Fruit fly (Drosophila melanogaster) whole organism, embryonic: Measurements from ENCODE around the gene dbo.

ENCODE experiments used
- Abd-B ChIP-seq: fragments of 200-800 bp; sonication (Bioruptor generic); optimal IDR thresholded peaks from 2 replicates; lab custom pipeline; 2018; ENCODE audit warnings: missing biosample characterization, mild to moderate bottlenecking, missing genetic modification characterization, moderate library complexity
- CG10274 ChIP-seq: fragments of 200-800 bp; sonication (Bioruptor generic); optimal IDR thresholded peaks from 3 replicates; lab custom pipeline; 2017; ENCODE audit warnings: missing biosample characterization, mild to moderate bottlenecking, missing genetic modification characterization
- CG10321 ChIP-seq: fragments of 200-800 bp; sonication (Bioruptor generic); IDR thresholded peaks from 2 replicates; pipeline ENCODE4 v1.3.6; 2022; ENCODE audit warnings: missing biosample characterization, missing genetic modification characterization
- CG10366 ChIP-seq: fragments of 200-800 bp; sonication (Bioruptor generic); IDR thresholded peaks from 2 replicates; pipeline ENCODE4 v1.3.6; 2022; ENCODE audit warnings: missing biosample characterization, missing genetic modification characterization
- CG12659 ChIP-seq: fragments of 200-800 bp; sonication (Bioruptor generic); optimal IDR thresholded peaks from 3 replicates; lab custom pipeline; 2017; ENCODE audit warnings: mild to moderate bottlenecking, missing biosample characterization, missing genetic modification reagents, missing genetic modification characterization
- CG12769 ChIP-seq: fragments of 200-800 bp; sonication (Bioruptor generic); optimal IDR thresholded peaks from 2 replicates; lab custom pipeline; 2019; ENCODE audit warnings: missing biosample characterization, mild to moderate bottlenecking, missing genetic modification characterization, moderate library complexity
- CG14050 ChIP-seq: fragments of 200-800 bp; sonication (Bioruptor generic); IDR thresholded peaks from 3 replicates; pipeline ENCODE4 v1.3.6; 2022; ENCODE audit warnings: missing biosample characterization, missing genetic modification characterization
- CG14965 ChIP-seq: fragments of 200-800 bp; sonication (Bioruptor generic); optimal IDR thresholded peaks from 2 replicates; lab custom pipeline; 2016; ENCODE audit warnings: missing biosample characterization, missing genetic modification characterization, borderline replicate concordance
- CG15696 ChIP-seq: fragments of 200-800 bp; sonication (Bioruptor generic); optimal IDR thresholded peaks from 2 replicates; lab custom pipeline; 2019; ENCODE audit warnings: missing biosample characterization, mild to moderate bottlenecking, missing genetic modification characterization, moderate library complexity
- CG16779 ChIP-seq: fragments of 200-800 bp; sonication (Bioruptor generic); IDR thresholded peaks from 2 replicates; pipeline ENCODE4 v1.3.6; 2022; ENCODE audit warnings: missing biosample characterization, missing genetic modification characterization
- CG17359 ChIP-seq: fragments of 200-800 bp; sonication (Bioruptor generic); optimal IDR thresholded peaks from 3 replicates; lab custom pipeline; 2018; ENCODE audit warnings: missing biosample characterization, mild to moderate bottlenecking, missing genetic modification characterization, moderate library complexity
- CG17912 ChIP-seq: fragments of 200-800 bp; sonication (Bioruptor generic); optimal IDR thresholded peaks from 2 replicates; lab custom pipeline; 2018; ENCODE audit warnings: missing biosample characterization, mild to moderate bottlenecking, missing genetic modification characterization
- CG18262 ChIP-seq: fragments of 200-800 bp; optimal IDR thresholded peaks from 3 replicates; lab custom pipeline; 2019; ENCODE audit warnings: missing biosample characterization, mild to moderate bottlenecking, missing genetic modification characterization, moderate library complexity
- CG2712 ChIP-seq: fragments of 200-800 bp; optimal IDR thresholded peaks from 3 replicates; lab custom pipeline; 2019; ENCODE audit warnings: missing biosample characterization, mild to moderate bottlenecking, missing genetic modification characterization, moderate library complexity
- CG32772 ChIP-seq: fragments of 200-800 bp; sonication (Bioruptor generic); IDR thresholded peaks from 2 replicates; pipeline ENCODE4 v1.3.6; 2022; ENCODE audit warnings: missing biosample characterization, missing genetic modification characterization
- CG3281 ChIP-seq: fragments of 200-800 bp; sonication (Bioruptor generic); optimal IDR thresholded peaks from 3 replicates; lab custom pipeline; 2017; ENCODE audit warnings: missing biosample characterization, mild to moderate bottlenecking, missing genetic modification characterization
- CG3726 ChIP-seq: fragments of 200-800 bp; sonication (Bioruptor generic); IDR thresholded peaks from 3 replicates; pipeline ENCODE4, ENCODE4 v1.3.6; 2022; ENCODE audit warnings: missing biosample characterization, missing genetic modification characterization
- CG4617 ChIP-seq: fragments of 200-800 bp; sonication (Bioruptor generic); optimal IDR thresholded peaks from 3 replicates; lab custom pipeline; 2016; ENCODE audit warnings: missing biosample characterization, missing genetic modification characterization, borderline replicate concordance
- CG5245 ChIP-seq: fragments of 200-800 bp; sonication (Bioruptor generic); optimal IDR thresholded peaks from 3 replicates; lab custom pipeline; 2016; ENCODE audit warnings: missing biosample characterization, missing genetic modification characterization
- CG6254 ChIP-seq: fragments of 200-800 bp; sonication (Bioruptor generic); optimal IDR thresholded peaks from 3 replicates; lab custom pipeline; 2017; ENCODE audit warnings: mild to moderate bottlenecking, missing biosample characterization, missing genetic modification reagents, missing genetic modification characterization
- CG6272 ChIP-seq: fragments of 200-800 bp; sonication (Bioruptor generic); IDR thresholded peaks from 2 replicates; pipeline ENCODE4 v1.3.6; 2022; ENCODE audit warnings: missing biosample characterization, missing genetic modification characterization
- CoRest ChIP-seq: fragments of 200-800 bp; sonication (Bioruptor generic); optimal IDR thresholded peaks from 3 replicates; lab custom pipeline; 2018; ENCODE audit warnings: missing biosample characterization, mild to moderate bottlenecking, missing genetic modification characterization, moderate library complexity
- Deaf1 ChIP-seq: fragments of 200-800 bp; optimal IDR thresholded peaks from 3 replicates; lab custom pipeline; 2019; ENCODE audit warnings: missing biosample characterization, mild to moderate bottlenecking, missing genetic modification characterization, moderate library complexity
- H2.0 ChIP-seq: fragments of 200-800 bp; sonication (Bioruptor generic); IDR thresholded peaks from 2 replicates; pipeline ENCODE4 v1.3.6; 2022; ENCODE audit warnings: missing biosample characterization, missing genetic modification characterization
- Hmx ChIP-seq: fragments of 200-800 bp; sonication (Bioruptor generic); optimal IDR thresholded peaks from 2 replicates; lab custom pipeline; 2016; ENCODE audit warnings: missing biosample characterization, missing genetic modification characterization
- Hr78 ChIP-seq, 2 experiments: fragments of 200-800 bp in 1 of 2; fragments of >200 bp in 1 of 2; sonication (Bioruptor generic) in 1 of 2; optimal IDR thresholded peaks; 2 replicates each; lab custom pipeline; 2017 to 2019; ENCODE audit warnings: missing biosample characterization in 2 of 2, missing genetic modification characterization in 2 of 2, mild to moderate bottlenecking in 1 of 2, moderate library complexity in 1 of 2
- Lhr ChIP-seq: fragments of 200-800 bp; sonication (Bioruptor generic); optimal IDR thresholded peaks from 3 replicates; lab custom pipeline; 2017; ENCODE audit warnings: mild to moderate bottlenecking, missing biosample characterization, missing genetic modification reagents, missing genetic modification characterization
- MBD-R2 ChIP-seq: fragments of 200-800 bp; sonication (Bioruptor generic); IDR thresholded peaks from 2 replicates; pipeline ENCODE4 v1.3.6; 2022; ENCODE audit warnings: missing biosample characterization, missing genetic modification characterization
- Sox102F ChIP-seq: fragments of 200-800 bp; sonication (Bioruptor generic); optimal IDR thresholded peaks from 2 replicates; lab custom pipeline; 2018; ENCODE audit warnings: missing biosample characterization, mild to moderate bottlenecking, missing genetic modification characterization, moderate library complexity
- bbx ChIP-seq: fragments of 200-800 bp; sonication (Bioruptor generic); IDR thresholded peaks from 2 replicates; pipeline ENCODE4 v1.3.6; 2022; ENCODE audit warnings: missing biosample characterization, missing genetic modification characterization; ENCODE audit not compliant: partially characterized antibody
- ci ChIP-seq: fragments of 200-800 bp; sonication (Bioruptor generic); IDR thresholded peaks from 3 replicates; pipeline ENCODE4 v1.3.6; 2022; ENCODE audit warnings: missing biosample characterization, missing genetic modification characterization
- crc ChIP-seq: fragments of 200-800 bp; sonication (Bioruptor generic); optimal IDR thresholded peaks from 2 replicates; lab custom pipeline; 2016; ENCODE audit warnings: missing biosample characterization, missing genetic modification characterization
- dati ChIP-seq: fragments of 200-800 bp; sonication (Bioruptor generic); IDR thresholded peaks from 2 replicates; pipeline ENCODE4 v1.3.6; 2022; ENCODE audit warnings: missing biosample characterization, missing genetic modification characterization
- dm ChIP-seq: fragments of 200-800 bp; sonication (Bioruptor generic); optimal IDR thresholded peaks from 3 replicates; lab custom pipeline; 2016; ENCODE audit warnings: missing biosample characterization, missing genetic modification characterization
- emc ChIP-seq: fragments of 200-800 bp; sonication (Bioruptor generic); optimal IDR thresholded peaks from 2 replicates; lab custom pipeline; 2016; ENCODE audit warnings: missing biosample characterization, missing genetic modification characterization
- fd64A ChIP-seq: fragments of 200-800 bp; sonication (Bioruptor generic); optimal IDR thresholded peaks from 3 replicates; lab custom pipeline; 2018; ENCODE audit warnings: missing biosample characterization, mild to moderate bottlenecking, missing genetic modification characterization
- gcm2 ChIP-seq: fragments of 200-800 bp; sonication (Bioruptor generic); optimal IDR thresholded peaks from 2 replicates; lab custom pipeline; 2016; ENCODE audit warnings: missing biosample characterization, missing genetic modification characterization
- gsb-n ChIP-seq: fragments of 200-800 bp; sonication (Bioruptor generic); optimal IDR thresholded peaks from 3 replicates; lab custom pipeline; 2018; ENCODE audit warnings: missing biosample characterization, mild to moderate bottlenecking, missing genetic modification characterization
- inv ChIP-seq: fragments of 200-800 bp; sonication (Bioruptor generic); IDR thresholded peaks from 2 replicates; pipeline ENCODE4 v1.3.6; 2022; ENCODE audit warnings: missing biosample characterization, missing genetic modification characterization; ENCODE audit not compliant: partially characterized antibody
- jing ChIP-seq: fragments of 200-800 bp; sonication (Bioruptor generic); optimal IDR thresholded peaks from 2 replicates; lab custom pipeline; 2018; ENCODE audit warnings: missing biosample characterization, mild to moderate bottlenecking, missing genetic modification characterization
- ken ChIP-seq: fragments of 200-800 bp; sonication (Bioruptor generic); IDR thresholded peaks from 3 replicates; pipeline ENCODE4 v1.3.6; 2022; ENCODE audit warnings: missing biosample characterization, missing genetic modification characterization
- kni ChIP-seq: fragments of 200-800 bp; sonication (Bioruptor generic); optimal IDR thresholded peaks from 3 replicates; lab custom pipeline; 2017; ENCODE audit warnings: mild to moderate bottlenecking, missing biosample characterization, missing genetic modification reagents, missing genetic modification characterization
- pb ChIP-seq: fragments of 200-800 bp; sonication (Bioruptor generic); optimal IDR thresholded peaks from 3 replicates; lab custom pipeline; 2016; ENCODE audit warnings: missing biosample characterization, missing genetic modification characterization
- pita ChIP-seq: fragments of 200-800 bp; sonication (Bioruptor generic); optimal IDR thresholded peaks from 2 replicates; lab custom pipeline; 2017; ENCODE audit warnings: missing biosample characterization, mild to moderate bottlenecking, missing genetic modification characterization
- sens ChIP-seq: fragments of 200-800 bp; sonication (Bioruptor generic); peaks from one replicate; lab custom pipeline; 2016; ENCODE audit warnings: missing biosample characterization, missing genetic modification characterization
- seq ChIP-seq: fragments of 200-800 bp; sonication (Bioruptor generic); IDR thresholded peaks from 2 replicates; pipeline ENCODE4 v1.3.6; 2022; ENCODE audit warnings: missing biosample characterization, missing genetic modification characterization
- sisA ChIP-seq: fragments of 200-800 bp; sonication (Bioruptor generic); IDR thresholded peaks from 2 replicates; pipeline ENCODE4 v1.3.6; 2022; ENCODE audit warnings: missing biosample characterization, missing genetic modification characterization
- stc ChIP-seq: fragments of 200-800 bp; sonication (Bioruptor generic); IDR thresholded peaks from 2 replicates; pipeline ENCODE4 v1.3.6; 2022; ENCODE audit warnings: missing biosample characterization, missing genetic modification characterization
- ttk ChIP-seq: fragments of 200-800 bp; sonication (Bioruptor generic); IDR thresholded peaks from 2 replicates; pipeline ENCODE4 v2.1.2; 2022; ENCODE audit warnings: missing biosample characterization, missing genetic modification characterization
- vvl ChIP-seq: fragments of 200-800 bp; sonication (Bioruptor generic); IDR thresholded peaks from 2 replicates; pipeline ENCODE4 v1.3.6; 2022; ENCODE audit warnings: missing biosample characterization, missing genetic modification characterization
- zfh2 ChIP-seq: fragments of 200-800 bp; sonication (Bioruptor generic); optimal IDR thresholded peaks from 2 replicates; lab custom pipeline; 2016; ENCODE audit warnings: missing biosample characterization, missing genetic modification characterization

The dbo gene

dm6 chr3L:15834877-15835555 is 8.3 kb downstream of the dbo start, which contains the start of gene CG18081 (continued):
- TF ChIP-seq CG14050 (no peak), CG10274 (GFP tag; lab: Kevin White, UChicago) (no peak), Hmx (GFP tag; lab: Kevin White, UChicago) (no peak), sens (GFP tag; lab: Kevin White, UChicago) (peak; percentile 32), dm (GFP tag; lab: Kevin White, UChicago) (peak; percentile 15), ken (GFP tag; lab: Robert Waterston, UW) (no peak), CG12769 (tag; lab: Kevin White, UChicago) (no peak), emc (no peak), Lhr (GFP tag; lab: Kevin White, UChicago) (peak; percentile 57), CG4617 (GFP tag; lab: Kevin White, UChicago) (peak; percentile 85), CG10366 (GFP tag; lab: Robert Waterston, UW) (no peak), fd64A (GFP tag; lab: Kevin White, UChicago) (no peak), gsb-n (no peak), CG15696 (tag; lab: Kevin White, UChicago) (no peak), zfh2 (GFP tag; lab: Kevin White, UChicago) (no peak), CG6254 (no peak), CG14965 (no peak), dati (GFP tag; lab: Robert Waterston, UW) (no peak), Hr78 (GFP tag; optimal IDR thresholded peaks at IDR 0.05; lab: Kevin White, UChicago) (no peak), vvl (no peak), CG17359 (tag; lab: Kevin White, UChicago) (no peak), CG32772 (GFP tag; lab: Robert Waterston, UW) (no peak), pb (GFP tag; lab: Kevin White, UChicago) (no peak), CG17912 (GFP tag; lab: Kevin White, UChicago) (no peak), bbx (GFP tag; lab: Robert Waterston, UW) (no peak), H2.0 (GFP tag; lab: Robert Waterston, UW) (no peak), gcm2 (GFP tag; lab: Kevin White, UChicago) (no peak), pita (GFP tag; lab: Kevin White, UChicago) (peak; percentile 69), kni (GFP tag; lab: Kevin White, UChicago) (no peak), stc (GFP tag; lab: Robert Waterston, UW) (no peak), CG3726 (GFP tag; lab: Robert Waterston, UW) (no peak), CG16779 (no peak), seq (GFP tag; lab: Robert Waterston, UW) (no peak), Abd-B (peak; percentile 76), CG10321 (GFP tag; lab: Robert Waterston, UW) (no peak), crc (GFP tag; lab: Kevin White, UChicago) (no peak), CG18262 (tag; lab: Kevin White, UChicago) (no peak), sisA (no peak), CG12659 (peak; percentile 42), ci (GFP tag; lab: Robert Waterston, UW) (no peak), inv (GFP tag; lab: Robert Waterston, UW) (no peak), CG3281 (GFP tag; lab: Kevin White, UChicago) (no peak), ttk (GFP tag; lab: Robert Waterston, UW) (no peak), MBD-R2 (GFP tag; lab: Robert Waterston, UW) (peak; percentile 42), CG2712 (tag; lab: Kevin White, UChicago) (peak; percentile 24), CoRest (tag; lab: Kevin White, UChicago) (peak; percentile 43), CG6272 (GFP tag; lab: Robert Waterston, UW) (no peak), Deaf1 (tag; lab: Kevin White, UChicago) (no peak), CG5245 (GFP tag; lab: Kevin White, UChicago) (no peak), jing (GFP tag; lab: Kevin White, UChicago) (no peak), Sox102F (GFP tag; lab: Kevin White, UChicago) (no peak)
